Worm (Caenorhabditis elegans): ENCODE data around the gene F54D5.4.

The F54D5.4 gene

ce11 chrII:11571260-11571854, 1.7 kb downstream of the F54D5.4 start, which contains the start of gene F54D5.3:
Gene F54D5.3, plus strand, starts transcription at chrII:11571805.
- peak; percentile 98 for TF ChIP-seq zip-8 (tag; optimal IDR thresholded peaks at IDR 0.05)
- TF ChIP-seq flh-1 (GFP tag; optimal IDR thresholded peaks at IDR 0.05), result no peak

DNA sequence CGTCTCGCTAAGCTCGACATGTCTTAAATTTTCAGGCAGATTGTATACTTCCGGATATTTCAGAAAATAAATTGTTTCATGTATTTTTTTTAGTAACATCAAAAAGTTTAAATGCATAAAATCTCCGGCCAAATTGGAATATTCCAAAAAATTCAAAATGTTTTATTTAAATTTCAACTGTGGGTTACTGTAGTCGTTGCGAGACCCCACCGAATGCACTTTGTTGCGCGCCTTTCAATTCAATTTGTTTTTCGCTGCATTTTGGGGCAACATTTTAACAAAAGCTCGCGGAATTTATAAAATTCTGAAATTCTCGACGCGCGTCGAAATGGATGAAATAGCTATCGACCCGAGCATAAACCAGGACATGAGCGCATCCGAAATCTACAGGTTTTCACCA, 3.3 kb downstream of the F54D5.4 start, which contains the start of gene F54D5.2:
TSS of gene F54D5.2 (plus strand) at position 237 of the 400 bp plus-strand sequence.
- TF ChIP-seq mab-5 (tag; optimal IDR thresholded peaks at IDR 0.05), result no peak
- TF ChIP-seq snpc-4 (tag; optimal IDR thresholded peaks at IDR 0.05), result no peak
- no peak for TF ChIP-seq zip-8 (tag; optimal IDR thresholded peaks at IDR 0.05)
- TF ChIP-seq nhr-76 (tag; optimal IDR thresholded peaks at IDR 0.05), result no peak
- no peak for TF ChIP-seq unc-39 (tag; optimal IDR thresholded peaks at IDR 0.05)
- TF ChIP-seq bed-3 (GFP tag; optimal IDR thresholded peaks at IDR 0.05), result no peak
- TF ChIP-seq lin-13 (tag; optimal IDR thresholded peaks at IDR 0.05), result no peak
- TF ChIP-seq mls-2 (tag; optimal IDR thresholded peaks at IDR 0.05), result no peak

DNA sequence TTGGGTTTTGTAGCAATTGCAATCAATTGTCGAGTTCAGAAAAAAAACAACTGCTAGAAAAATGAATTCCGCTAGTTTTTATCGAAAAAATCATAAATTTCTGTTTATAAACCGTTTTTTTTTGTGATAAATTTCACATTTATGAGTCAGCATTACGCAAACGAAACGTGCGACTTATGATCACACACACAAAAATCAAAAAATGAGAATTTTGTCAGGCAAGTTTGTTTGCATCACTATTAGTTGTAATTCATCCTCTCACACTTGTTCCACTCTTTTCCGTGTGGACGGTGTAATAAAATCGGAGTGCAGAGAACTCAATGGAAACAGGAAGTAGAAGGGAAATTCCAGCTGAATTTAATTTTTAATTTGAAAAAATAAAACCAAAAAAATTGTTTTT, 7.8 kb downstream of the F54D5.4 start, which contains the start of gene pcs-1:
TSS of gene pcs-1 (minus strand) at position 344 of the 400 bp plus-strand sequence.
- TF ChIP-seq pha-4 (tag; optimal IDR thresholded peaks at IDR 0.05) (no peak), ceh-39 (tag; optimal IDR thresholded peaks at IDR 0.05) (no peak), nhr-28 (tag; optimal IDR thresholded peaks at IDR 0.05) (no peak), hlh-1 (tag; optimal IDR thresholded peaks at IDR 0.05) (peak; percentile 20)

ce11 chrII:11577861-11578260, 8.2 kb downstream of the F54D5.4 start:
- TF ChIP-seq nhr-12 (tag; optimal IDR thresholded peaks at IDR 0.05) (no peak), nhr-2 (tag; optimal IDR thresholded peaks at IDR 0.05) (no peak), unc-120 (tag; optimal IDR thresholded peaks at IDR 0.05; ENCODE audit: poor library complexity, severe bottlenecking) (no peak), cnd-1 (tag; optimal IDR thresholded peaks at IDR 0.05) (no peak), sptf-1 (tag; optimal IDR thresholded peaks at IDR 0.05) (no peak), mls-2 (tag; optimal IDR thresholded peaks at IDR 0.05) (no peak), elt-1 (tag; optimal IDR thresholded peaks at IDR 0.05; ENCODE audit: borderline replicate concordance, insufficient read depth) (no peak), ceh-83 (GFP tag; optimal IDR thresholded peaks at IDR 0.05) (no peak), unc-62 (GFP tag; optimal IDR thresholded peaks at IDR 0.05) (no peak), zip-8 (tag; optimal IDR thresholded peaks at IDR 0.05) (no peak), drap-1 (GFP tag; optimal IDR thresholded peaks at IDR 0.05) (no peak), ces-1 (GFP tag; optimal IDR thresholded peaks at IDR 0.05) (no peak), flh-1 (GFP tag; optimal IDR thresholded peaks at IDR 0.05) (no peak), lin-32 (GFP tag; optimal IDR thresholded peaks at IDR 0.05) (no peak), hlh-1 (tag; optimal IDR thresholded peaks at IDR 0.05) (no peak), ceh-39 (tag; optimal IDR thresholded peaks at IDR 0.05) (no peak)

DNA sequence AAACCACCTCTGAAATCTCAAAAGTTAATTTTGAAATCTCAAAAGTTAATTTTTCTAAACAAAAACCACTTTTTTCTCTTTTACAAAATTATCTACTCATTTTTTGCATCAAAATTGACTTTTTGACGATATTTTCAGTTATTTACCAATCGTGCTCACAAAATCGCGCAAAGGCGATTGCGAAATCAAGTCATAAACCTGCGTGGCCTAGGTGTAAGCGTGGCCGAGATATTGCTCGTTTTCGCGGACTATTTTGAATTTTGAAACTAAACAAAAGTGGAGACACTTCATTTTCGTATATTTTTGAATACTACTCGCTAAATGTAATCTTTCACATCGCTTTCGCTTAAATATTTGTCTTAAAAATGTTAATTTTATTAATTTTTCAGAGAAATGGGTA, 8.7 kb downstream of the F54D5.4 start, which contains the start of gene smc-6:
TSS of gene smc-6 (plus strand) at position 390 of the 400 bp plus-strand sequence.
- TF ChIP-seq mep-1 (tag; optimal IDR thresholded peaks at IDR 0.05) (peak; percentile 32), ceh-39 (tag; optimal IDR thresholded peaks at IDR 0.05) (no peak)

ce11 chrII:11582698-11583097, 13.1 kb downstream of the F54D5.4 start, which contains the start of gene ints-7:
Gene ints-7, plus strand, starts transcription at chrII:11582849.
- no peak for TF ChIP-seq nhr-12 (tag; optimal IDR thresholded peaks at IDR 0.05)
- TF ChIP-seq unc-120 (tag; optimal IDR thresholded peaks at IDR 0.05; ENCODE audit: poor library complexity, severe bottlenecking), result no peak
- TF ChIP-seq bed-3 (GFP tag; optimal IDR thresholded peaks at IDR 0.05), result no peak
- no peak for TF ChIP-seq tbx-8 (GFP tag; optimal IDR thresholded peaks at IDR 0.05)
- no peak for TF ChIP-seq blmp-1 (tag; optimal IDR thresholded peaks at IDR 0.05)
- TF ChIP-seq unc-62 (GFP tag; optimal IDR thresholded peaks at IDR 0.05), result no peak
- no peak for TF ChIP-seq ztf-11 (tag; optimal IDR thresholded peaks at IDR 0.05)
- TF ChIP-seq ceh-43 (GFP tag; optimal IDR thresholded peaks at IDR 0.05), result no peak
- TF ChIP-seq M03D4.4 (tag; optimal IDR thresholded peaks at IDR 0.05), result no peak
- TF ChIP-seq elt-1 (tag; optimal IDR thresholded peaks at IDR 0.05; ENCODE audit: borderline replicate concordance, insufficient read depth), result no peak
- no peak for TF ChIP-seq mep-1 (tag; optimal IDR thresholded peaks at IDR 0.05)
- no peak for TF ChIP-seq lin-32 (GFP tag; optimal IDR thresholded peaks at IDR 0.05)
- no peak for TF ChIP-seq sem-2 (GFP tag; optimal IDR thresholded peaks at IDR 0.05)
- no peak for TF ChIP-seq nhr-28 (tag; optimal IDR thresholded peaks at IDR 0.05)
